Worm (Caenorhabditis elegans) whole organism, L2 larva: ENCODE data around the gene dmd-3.

Source experiments
- ama-1 ChIP-seq: fragments of 150-350 bp; optimal IDR thresholded peaks from 2 replicates; lab custom pipeline; 2018; ENCODE audit warnings: inconsistent platforms
- elt-1 ChIP-seq: fragments of 150-350 bp; optimal IDR thresholded peaks from 2 replicates; lab custom pipeline; 2014; ENCODE audit warnings: missing biosample characterization, missing genetic modification characterization
- unc-62 ChIP-seq: fragments of 150-350 bp; optimal IDR thresholded peaks from 2 replicates; lab custom pipeline; 2014; ENCODE audit warnings: missing biosample characterization, missing genetic modification reagents, missing genetic modification characterization
- ztf-1 ChIP-seq: fragments of 200-800 bp; sonication (Bioruptor generic); conservative IDR thresholded peaks from 2 replicates; pipeline ENCODE4 v1.3.6; 2022; ENCODE audit warnings: missing genetic modification characterization, missing compliant biosample characterization
- ztf-11 ChIP-seq: sonication (generic microtip); optimal IDR thresholded peaks from 2 replicates; lab custom pipeline; 2017; ENCODE audit warnings: missing biosample characterization, missing genetic modification characterization

- TF ChIP-seq elt-1 (tag; lab: Kevin White, UChicago) (no peak), ztf-11 (tag; lab: Kevin White, UChicago) (no peak), unc-62 (GFP tag; lab: Kevin White, UChicago) (no peak), ama-1 (lab: Kevin White, UChicago) (no peak), ztf-1 (GFP tag; lab: Robert Waterston, UW) (no peak)
These were observed 24.5 kb downstream of the dmd-3 start for ce11 chrV:19630569-19630968.
